Fruit fly (Drosophila melanogaster) whole organism, embryonic: Measurements from ENCODE around the gene hng2.

Experiments
- Abd-B ChIP-seq: fragments of 200-800 bp; sonication (Bioruptor generic); optimal IDR thresholded peaks from 2 replicates; lab custom pipeline; 2018; ENCODE audit warnings: missing biosample characterization, mild to moderate bottlenecking, missing genetic modification characterization, moderate library complexity
- Blimp-1 ChIP-seq: fragments of 200-800 bp; sonication (Bioruptor generic); optimal IDR thresholded peaks from 3 replicates; lab custom pipeline; 2018; ENCODE audit warnings: missing biosample characterization, missing genetic modification characterization, mild to moderate bottlenecking, moderate library complexity, missing genetic modification reagents
- CG10431 ChIP-seq: fragments of 200-800 bp; sonication (Bioruptor generic); optimal IDR thresholded peaks from 3 replicates; lab custom pipeline; 2018; ENCODE audit warnings: missing biosample characterization, mild to moderate bottlenecking, missing genetic modification characterization
- CG10543 ChIP-seq: fragments of 200-800 bp; sonication (Bioruptor generic); optimal IDR thresholded peaks from 3 replicates; lab custom pipeline; 2017; ENCODE audit warnings: missing biosample characterization, mild to moderate bottlenecking, missing genetic modification characterization, moderate library complexity
- CG11085 ChIP-seq: fragments of 200-800 bp; sonication (Bioruptor generic); IDR thresholded peaks from 2 replicates; pipeline ENCODE4 v1.3.6; 2022; ENCODE audit warnings: missing biosample characterization, missing genetic modification characterization
- CG12155 ChIP-seq: fragments of 200-800 bp; sonication (Bioruptor generic); optimal IDR thresholded peaks from 3 replicates; lab custom pipeline; 2016; ENCODE audit warnings: missing biosample characterization, missing genetic modification characterization
- CG13123 ChIP-seq: fragments of 200-800 bp; sonication (Bioruptor generic); optimal IDR thresholded peaks from 2 replicates; lab custom pipeline; 2016; ENCODE audit warnings: missing biosample characterization, missing genetic modification characterization
- CG13775 ChIP-seq: fragments of 200-800 bp; sonication (Bioruptor generic); optimal IDR thresholded peaks from 3 replicates; lab custom pipeline; 2017; ENCODE audit warnings: missing biosample characterization, mild to moderate bottlenecking, missing genetic modification characterization
- CG15011 ChIP-seq: fragments of 200-800 bp; sonication (Bioruptor generic); optimal IDR thresholded peaks from 3 replicates; lab custom pipeline; 2018; ENCODE audit warnings: missing biosample characterization, mild to moderate bottlenecking, missing genetic modification characterization
- CG15696 ChIP-seq: fragments of 200-800 bp; sonication (Bioruptor generic); optimal IDR thresholded peaks from 2 replicates; lab custom pipeline; 2019; ENCODE audit warnings: missing biosample characterization, mild to moderate bottlenecking, missing genetic modification characterization, moderate library complexity
- CG17612 ChIP-seq: fragments of 200-800 bp; sonication (Bioruptor generic); IDR thresholded peaks from 2 replicates; pipeline ENCODE4 v1.3.6; 2022; ENCODE audit warnings: missing biosample characterization, missing genetic modification characterization
- CG18619 ChIP-seq: fragments of 200-800 bp; sonication (Bioruptor generic); optimal IDR thresholded peaks from 3 replicates; lab custom pipeline; 2017; ENCODE audit warnings: missing biosample characterization, mild to moderate bottlenecking, missing genetic modification characterization
- CG18764 ChIP-seq: fragments of 200-800 bp; sonication (Bioruptor generic); optimal IDR thresholded peaks from 3 replicates; lab custom pipeline; 2016; ENCODE audit warnings: missing biosample characterization, missing genetic modification characterization
- CG2116 ChIP-seq: fragments of 200-800 bp; sonication (Bioruptor generic); optimal IDR thresholded peaks from 3 replicates; lab custom pipeline; 2018; ENCODE audit warnings: missing biosample characterization, mild to moderate bottlenecking, missing genetic modification characterization
- CG2120 ChIP-seq: fragments of 200-800 bp; sonication (Bioruptor generic); optimal IDR thresholded peaks from 3 replicates; lab custom pipeline; 2016; ENCODE audit warnings: missing biosample characterization, missing genetic modification characterization
- CG2199 ChIP-seq: fragments of 200-800 bp; sonication (Bioruptor generic); IDR thresholded peaks from 3 replicates; pipeline ENCODE4 v1.3.6; 2022; ENCODE audit warnings: missing biosample characterization, missing genetic modification characterization
- CG2202 ChIP-seq: fragments of 200-800 bp; sonication (Bioruptor generic); optimal IDR thresholded peaks from 2 replicates; lab custom pipeline; 2018; ENCODE audit warnings: missing biosample characterization, mild to moderate bottlenecking, missing genetic modification characterization
- CG32772 ChIP-seq: fragments of 200-800 bp; sonication (Bioruptor generic); IDR thresholded peaks from 2 replicates; pipeline ENCODE4 v1.3.6; 2022; ENCODE audit warnings: missing biosample characterization, missing genetic modification characterization
- CG3281 ChIP-seq: fragments of 200-800 bp; sonication (Bioruptor generic); optimal IDR thresholded peaks from 3 replicates; lab custom pipeline; 2017; ENCODE audit warnings: missing biosample characterization, mild to moderate bottlenecking, missing genetic modification characterization
- CG3407 ChIP-seq: fragments of 200-800 bp; sonication (Bioruptor generic); optimal IDR thresholded peaks from 2 replicates; lab custom pipeline; 2018; ENCODE audit warnings: missing biosample characterization, mild to moderate bottlenecking, missing genetic modification characterization
- CG3995 ChIP-seq: fragments of 200-800 bp; sonication (Bioruptor generic); optimal IDR thresholded peaks from 3 replicates; lab custom pipeline; 2016; ENCODE audit warnings: missing biosample characterization, missing genetic modification characterization
- CG4730 ChIP-seq: fragments of 200-800 bp; sonication (Bioruptor generic); IDR thresholded peaks from 2 replicates; pipeline ENCODE4 v1.3.6; 2022; ENCODE audit warnings: missing biosample characterization, missing genetic modification characterization
- CG4854 ChIP-seq: fragments of 200-800 bp; sonication (Bioruptor generic); optimal IDR thresholded peaks from 2 replicates; lab custom pipeline; 2016; ENCODE audit warnings: missing biosample characterization, missing genetic modification characterization, inconsistent platforms
- CG5953 ChIP-seq: fragments of 200-800 bp; sonication (Bioruptor generic); IDR thresholded peaks from 2 replicates; pipeline ENCODE4 v1.3.6; 2022; ENCODE audit warnings: missing biosample characterization, missing genetic modification characterization
- CG6791 ChIP-seq: fragments of 200-800 bp; sonication (Bioruptor generic); IDR thresholded peaks from 3 replicates; pipeline ENCODE4 v1.3.6; 2022; ENCODE audit warnings: missing biosample characterization, missing genetic modification characterization; ENCODE audit not compliant: partially characterized antibody
- CG7357 ChIP-seq: fragments of 200-800 bp; sonication (Bioruptor generic); IDR thresholded peaks from 3 replicates; pipeline ENCODE4 v1.3.6; 2022; ENCODE audit warnings: missing biosample characterization, missing genetic modification characterization
- CG8290 ChIP-seq, 3 experiments: fragments of 200-800 bp; sonication (Bioruptor generic); optimal IDR thresholded peaks; 2 replicates each; lab custom pipeline; 2016 to 2019; ENCODE audit warnings: missing biosample characterization in 3 of 3, missing genetic modification characterization in 3 of 3, mild to moderate bottlenecking in 2 of 3, moderate library complexity in 1 of 3
- CG9609 ChIP-seq: fragments of 200-800 bp; sonication (Bioruptor generic); optimal IDR thresholded peaks from 3 replicates; lab custom pipeline; 2016; ENCODE audit warnings: missing biosample characterization, missing genetic modification characterization
- CTCF ChIP-seq: fragments of 200-800 bp; sonication (Bioruptor generic); optimal IDR thresholded peaks from 2 replicates; lab custom pipeline; 2017; ENCODE audit warnings: missing biosample characterization, mild to moderate bottlenecking, missing genetic modification characterization, moderate library complexity
- Dbx ChIP-seq: fragments of 200-800 bp; sonication (Bioruptor generic); IDR thresholded peaks from 3 replicates; pipeline ENCODE4 v1.3.6; 2022; ENCODE audit warnings: missing biosample characterization, missing genetic modification characterization
- Doc3 ChIP-seq: fragments of 200-800 bp; sonication (Bioruptor generic); IDR thresholded peaks from 3 replicates; pipeline ENCODE4 v1.3.6; 2022; ENCODE audit warnings: missing biosample characterization, missing genetic modification characterization; ENCODE audit not compliant: partially characterized antibody
- Fer3 ChIP-seq: fragments of 200-800 bp; sonication (Bioruptor generic); optimal IDR thresholded peaks from 2 replicates; lab custom pipeline; 2018; ENCODE audit warnings: missing biosample characterization, mild to moderate bottlenecking, missing genetic modification characterization, moderate library complexity
- H2.0 ChIP-seq: fragments of 200-800 bp; sonication (Bioruptor generic); IDR thresholded peaks from 2 replicates; pipeline ENCODE4 v1.3.6; 2022; ENCODE audit warnings: missing biosample characterization, missing genetic modification characterization
- HLH4C ChIP-seq: fragments of 200-800 bp; sonication (Bioruptor generic); IDR thresholded peaks from 3 replicates; pipeline ENCODE4 v1.3.6; 2022; ENCODE audit warnings: missing biosample characterization, missing genetic modification characterization; ENCODE audit not compliant: partially characterized antibody
- Hr51 ChIP-seq, 2 experiments: fragments of 200-800 bp; sonication (Bioruptor generic); optimal IDR thresholded peaks; 2 replicates in 1 of 2; 3 replicates in 1 of 2; lab custom pipeline; 2016 to 2018; ENCODE audit warnings: missing biosample characterization in 2 of 2, missing genetic modification characterization in 2 of 2, mild to moderate bottlenecking in 1 of 2, moderate library complexity in 1 of 2
- Med ChIP-seq: fragments of 200-800 bp; sonication (Bioruptor generic); peaks from one replicate; lab custom pipeline; 2016; ENCODE audit warnings: missing biosample characterization, missing genetic modification characterization, mild to moderate bottlenecking, inconsistent platforms, moderate library complexity
- NC2α ChIP-seq: fragments of 200-800 bp; sonication (Bioruptor generic); optimal IDR thresholded peaks from 2 replicates; lab custom pipeline; 2016; ENCODE audit warnings: missing biosample characterization, missing genetic modification characterization
- Sin3A ChIP-seq: fragments of >200 bp; optimal IDR thresholded peaks from 2 replicates; lab custom pipeline; 2018
- Taf1 ChIP-seq: fragments of 200-800 bp; sonication (Bioruptor generic); IDR thresholded peaks from 2 replicates; pipeline ENCODE4 v1.3.6; 2022; ENCODE audit warnings: missing biosample characterization, missing genetic modification characterization
- bigmax ChIP-seq: fragments of 200-800 bp; sonication (Bioruptor generic); optimal IDR thresholded peaks from 2 replicates; lab custom pipeline; 2018; ENCODE audit warnings: missing biosample characterization, mild to moderate bottlenecking, missing genetic modification characterization
- btn ChIP-seq: fragments of 200-800 bp; sonication (Bioruptor generic); optimal IDR thresholded peaks from 2 replicates; lab custom pipeline; 2016; ENCODE audit warnings: missing biosample characterization, missing genetic modification characterization
- chif ChIP-seq, 2 experiments: fragments of 200-800 bp; sonication (Bioruptor generic); optimal IDR thresholded peaks; 3 replicates each; lab custom pipeline; 2016; ENCODE audit warnings: missing biosample characterization in 2 of 2, missing genetic modification characterization in 2 of 2
- ci ChIP-seq: fragments of 200-800 bp; sonication (Bioruptor generic); IDR thresholded peaks from 3 replicates; pipeline ENCODE4 v1.3.6; 2022; ENCODE audit warnings: missing biosample characterization, missing genetic modification characterization
- hb ChIP-seq: fragments of 200-800 bp; sonication (Bioruptor generic); IDR thresholded peaks from 3 replicates; pipeline ENCODE4 v1.3.6; 2022; ENCODE audit warnings: missing biosample characterization, missing genetic modification characterization; ENCODE audit not compliant: partially characterized antibody
- lab ChIP-seq: fragments of 200-800 bp; sonication (Bioruptor generic); optimal IDR thresholded peaks from 3 replicates; lab custom pipeline; 2017; ENCODE audit warnings: missing biosample characterization, missing genetic modification characterization, mild to moderate bottlenecking, moderate library complexity, missing genetic modification reagents
- otp ChIP-seq: fragments of 200-800 bp; sonication (Bioruptor generic); IDR thresholded peaks from 3 replicates; pipeline ENCODE4, ENCODE4 v1.3.6; 2022; ENCODE audit warnings: missing biosample characterization, missing genetic modification characterization
- row ChIP-seq: fragments of 200-800 bp; sonication (Bioruptor generic); IDR thresholded peaks from 3 replicates; pipeline ENCODE4 v1.3.6; 2022; ENCODE audit warnings: missing biosample characterization, missing genetic modification characterization
- seq ChIP-seq: fragments of 200-800 bp; sonication (Bioruptor generic); IDR thresholded peaks from 2 replicates; pipeline ENCODE4 v1.3.6; 2022; ENCODE audit warnings: missing biosample characterization, missing genetic modification characterization
- sob ChIP-seq: fragments of 200-800 bp; sonication (Bioruptor generic); IDR thresholded peaks from 2 replicates; pipeline ENCODE4 v1.3.6; 2022; ENCODE audit warnings: missing biosample characterization, missing genetic modification characterization
- tna ChIP-seq: fragments of 200-800 bp; sonication (Bioruptor generic); IDR thresholded peaks from 2 replicates; pipeline ENCODE4 v1.3.6; 2022; ENCODE audit warnings: missing biosample characterization, missing genetic modification characterization; ENCODE audit not compliant: partially characterized antibody

hng2 gene

DNA sequence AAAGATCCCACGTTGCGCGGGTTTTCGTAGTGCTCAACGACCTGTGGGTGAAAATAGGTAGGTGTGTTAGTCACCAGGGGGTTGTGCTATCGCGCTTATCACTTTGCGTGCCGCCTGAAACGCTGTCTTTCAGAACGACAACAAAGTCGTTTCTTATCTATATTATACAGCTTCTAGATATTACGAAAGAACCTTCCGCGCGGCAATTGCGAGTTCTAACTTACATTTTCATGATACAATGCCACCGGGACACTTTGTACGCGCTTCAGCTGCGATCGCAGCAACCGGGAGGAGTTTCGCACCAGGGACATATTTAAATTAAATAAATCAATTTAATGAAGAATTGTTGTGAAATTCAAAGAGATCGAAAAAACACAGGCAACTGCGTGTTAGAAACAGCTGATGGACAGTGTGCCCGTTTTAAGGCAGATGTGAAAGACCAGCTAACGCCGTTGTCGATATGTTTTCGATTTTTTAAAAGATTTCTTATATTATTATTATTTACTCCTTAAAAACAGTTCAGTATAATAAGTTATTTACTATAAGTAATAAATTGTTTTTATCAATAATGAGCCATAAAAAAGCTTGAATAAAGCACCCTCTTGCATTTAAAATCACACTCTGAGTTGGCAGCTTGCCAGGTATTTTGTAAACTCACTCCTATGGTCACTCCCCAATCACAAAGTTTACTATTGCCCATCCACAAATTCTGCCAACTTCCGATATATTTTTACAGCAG is 17.8 kb downstream of the hng2 start, which contains the start of the genes IscU and CG8379 (continued):
- TF ChIP-seq CG4730 (GFP tag; lab: Robert Waterston, UW) (no peak), CG6791 (GFP tag; lab: Robert Waterston, UW) (no peak), CG12155 (no peak), CG17612 (GFP tag; lab: Robert Waterston, UW) (no peak), row (peak; percentile 75), Med (GFP tag; lab: Kevin White, UChicago) (peak; percentile 46), Dbx (GFP tag; lab: Robert Waterston, UW) (no peak), CG15696 (no peak), Hr51 (GFP tag; optimal IDR thresholded peaks at IDR 0.05; lab: Kevin White, UChicago) (no peak), CG2120 (no peak), hb (no peak), Blimp-1 (GFP tag; lab: Kevin White, UChicago) (no peak), ci (GFP tag; lab: Robert Waterston, UW) (no peak), CG10431 (no peak), CG7357 (GFP tag; lab: Robert Waterston, UW) (no peak), lab (no peak), CG15011 (no peak), seq (no peak), Fer3 (tag; lab: Kevin White, UChicago) (no peak), btn (no peak), NC2α (GFP tag; lab: Kevin White, UChicago) (no peak), CG4854 (GFP tag; lab: Kevin White, UChicago) (no peak), H2.0 (no peak), CG3407 (GFP tag; lab: Kevin White, UChicago) (peak; percentile 3), CG13123 (GFP tag; lab: Kevin White, UChicago) (no peak), bigmax (no peak), Doc3 (GFP tag; lab: Robert Waterston, UW) (peak; percentile 56; the same call in 1 of the 3 replicates), sob (no peak), HLH4C (GFP tag; lab: Robert Waterston, UW) (peak; percentile 37; the same call in 2 of the 3 replicates), CG2116 (GFP tag; lab: Kevin White, UChicago) (peak; percentile 87), CG18764 (no peak), otp (GFP tag; lab: Robert Waterston, UW) (no peak), Abd-B (GFP tag; lab: Kevin White, UChicago) (no peak), Sin3A (lab: Kevin White, UChicago) (peak; percentile 70), CTCF (peak; percentile 23), chif (GFP tag; optimal IDR thresholded peaks at IDR 0.05; lab: Kevin White, UChicago) (no peak), CG10543 (peak; percentile 6), CG9609 (no peak), CG32772 (GFP tag; lab: Robert Waterston, UW) (no peak), CG2202 (no peak), Taf1 (GFP tag; lab: Robert Waterston, UW) (no peak), CG3281 (no peak), CG2199 (GFP tag; lab: Robert Waterston, UW) (no peak), CG18619 (no peak), CG5953 (no peak), tna (GFP tag; lab: Robert Waterston, UW) (no peak), CG11085 (GFP tag; lab: Robert Waterston, UW) (no peak), CG3995 (GFP tag; lab: Kevin White, UChicago) (peak; percentile 30), CG13775 (GFP tag; lab: Kevin White, UChicago) (peak; percentile 29), CG8290 (GFP tag; optimal IDR thresholded peaks at IDR 0.05; lab: Kevin White, UChicago) (no peak), CG8290 (tag; optimal IDR thresholded peaks at IDR 0.05; lab: Kevin White, UChicago) (no peak)
